Worm (Caenorhabditis elegans) whole organism, L2 larva: ENCODE data around the gene C25G6.3.

Experiments used
- F13H6.1 ChIP-seq: sonication (generic microtip); optimal IDR thresholded peaks from 2 replicates; lab custom pipeline; 2016; ENCODE audit warnings: missing genetic modification characterization, missing compliant biosample characterization
- fos-1 ChIP-seq: fragments of 150-350 bp; optimal IDR thresholded peaks from 2 replicates; lab custom pipeline; 2014; ENCODE audit warnings: missing biosample characterization, missing genetic modification characterization
- mdl-1 ChIP-seq, 2 experiments: fragments of 150-350 bp in 1 of 2; sonication (generic microtip) in 1 of 2; optimal IDR thresholded peaks; 2 replicates each; lab custom pipeline; 2017; ENCODE audit warnings: missing biosample characterization in 2 of 2, missing genetic modification characterization in 2 of 2
- nhr-11 ChIP-seq: fragments of 150-350 bp; optimal IDR thresholded peaks from 2 replicates; lab custom pipeline; 2014; ENCODE audit warnings: missing biosample characterization, missing genetic modification characterization
- skn-1 ChIP-seq: sonication (generic microtip); optimal IDR thresholded peaks from 2 replicates; lab custom pipeline; 2017; ENCODE audit warnings: missing biosample characterization, missing genetic modification characterization
- unc-39 ChIP-seq: fragments of 150-350 bp; optimal IDR thresholded peaks from 2 replicates; lab custom pipeline; 2014; ENCODE audit warnings: missing biosample characterization, missing genetic modification characterization
- ztf-11 ChIP-seq: sonication (generic microtip); optimal IDR thresholded peaks from 2 replicates; lab custom pipeline; 2017; ENCODE audit warnings: missing biosample characterization, missing genetic modification characterization

ce11 chrX:1218457-1218856 is 20.2 kb downstream of the C25G6.3 start:
- TF ChIP-seq mdl-1 (tag; optimal IDR thresholded peaks at IDR 0.05; lab: Kevin White, UChicago) (no peak), ztf-11 (tag; lab: Kevin White, UChicago) (no peak), fos-1 (tag; lab: Kevin White, UChicago) (no peak), F13H6.1 (tag; lab: Kevin White, UChicago) (no peak), nhr-11 (tag; lab: Kevin White, UChicago) (no peak), skn-1 (tag; lab: Kevin White, UChicago) (no peak), unc-39 (tag; lab: Kevin White, UChicago) (no peak)
